Fruit fly (Drosophila melanogaster) whole organism, embryonic: Measurements from ENCODE around the gene tho2.

Experiments
- Asciz ChIP-seq: fragments of 200-800 bp; sonication (Bioruptor generic); optimal IDR thresholded peaks from 2 replicates; lab custom pipeline; 2017; ENCODE audit warnings: missing biosample characterization, mild to moderate bottlenecking, missing genetic modification characterization, missing genetic modification reagents
- Atf6 ChIP-seq: fragments of 200-800 bp; sonication (Bioruptor generic); IDR thresholded peaks from 2 replicates; pipeline ENCODE4 v1.3.6; 2022; ENCODE audit warnings: missing biosample characterization, missing genetic modification characterization
- Bteb2 ChIP-seq: fragments of 200-800 bp; sonication (Bioruptor generic); optimal IDR thresholded peaks from 2 replicates; lab custom pipeline; 2016; ENCODE audit warnings: missing biosample characterization, missing genetic modification characterization
- CG10979 ChIP-seq: fragments of 200-800 bp; sonication (Bioruptor generic); optimal IDR thresholded peaks from 2 replicates; lab custom pipeline; 2018; ENCODE audit warnings: missing biosample characterization, mild to moderate bottlenecking, missing genetic modification characterization, moderate library complexity
- CG11085 ChIP-seq: fragments of 200-800 bp; sonication (Bioruptor generic); IDR thresholded peaks from 2 replicates; pipeline ENCODE4 v1.3.6; 2022; ENCODE audit warnings: missing biosample characterization, missing genetic modification characterization
- CG11093 ChIP-seq: fragments of 200-800 bp; sonication (Bioruptor generic); IDR thresholded peaks from 3 replicates; pipeline ENCODE4 v1.3.6; 2022; ENCODE audit warnings: missing biosample characterization, missing genetic modification characterization
- CG11398 ChIP-seq: fragments of 200-800 bp; sonication (Bioruptor generic); optimal IDR thresholded peaks from 2 replicates; lab custom pipeline; 2016; ENCODE audit warnings: missing biosample characterization, missing genetic modification characterization
- CG11504 ChIP-seq: fragments of 200-800 bp; sonication (Bioruptor generic); optimal IDR thresholded peaks from 3 replicates; lab custom pipeline; 2019; ENCODE audit warnings: missing biosample characterization, mild to moderate bottlenecking, missing genetic modification characterization, moderate library complexity
- CG13894 ChIP-seq: fragments of 200-800 bp; sonication (Bioruptor generic); optimal IDR thresholded peaks from 3 replicates; lab custom pipeline; 2018; ENCODE audit warnings: missing biosample characterization, mild to moderate bottlenecking, missing genetic modification characterization, moderate library complexity
- CG14860 ChIP-seq: fragments of 200-800 bp; sonication (Bioruptor generic); IDR thresholded peaks from 3 replicates; pipeline ENCODE4 v1.3.6; 2022; ENCODE audit warnings: missing biosample characterization, missing genetic modification characterization; ENCODE audit not compliant: partially characterized antibody
- CG1603 ChIP-seq: fragments of 200-800 bp; sonication (Bioruptor generic); optimal IDR thresholded peaks from 2 replicates; lab custom pipeline; 2019; ENCODE audit warnings: missing biosample characterization, mild to moderate bottlenecking, missing genetic modification characterization, moderate library complexity
- CG18262 ChIP-seq: fragments of 200-800 bp; optimal IDR thresholded peaks from 3 replicates; lab custom pipeline; 2019; ENCODE audit warnings: missing biosample characterization, mild to moderate bottlenecking, missing genetic modification characterization, moderate library complexity
- CG18476 ChIP-seq: fragments of 200-800 bp; sonication (Bioruptor generic); optimal IDR thresholded peaks from 2 replicates; lab custom pipeline; 2016; ENCODE audit warnings: missing biosample characterization, mild to moderate bottlenecking, missing genetic modification characterization
- CG18599 ChIP-seq: fragments of 200-800 bp; sonication (Bioruptor generic); optimal IDR thresholded peaks from 3 replicates; lab custom pipeline; 2017; ENCODE audit warnings: missing biosample characterization, missing genetic modification characterization, mild to moderate bottlenecking, moderate library complexity, missing genetic modification reagents
- CG18764 ChIP-seq: fragments of 200-800 bp; sonication (Bioruptor generic); optimal IDR thresholded peaks from 3 replicates; lab custom pipeline; 2016; ENCODE audit warnings: missing biosample characterization, missing genetic modification characterization
- CG31224 ChIP-seq: fragments of 200-800 bp; sonication (Bioruptor generic); IDR thresholded peaks from 2 replicates; pipeline ENCODE4 v1.3.6; 2022; ENCODE audit warnings: missing biosample characterization, missing genetic modification characterization
- CG4328 ChIP-seq: fragments of 200-800 bp; sonication (Bioruptor generic); optimal IDR thresholded peaks from 3 replicates; lab custom pipeline; 2017; ENCODE audit warnings: missing biosample characterization, missing genetic modification reagents, missing genetic modification characterization
- CG5953 ChIP-seq: fragments of 200-800 bp; sonication (Bioruptor generic); IDR thresholded peaks from 2 replicates; pipeline ENCODE4 v1.3.6; 2022; ENCODE audit warnings: missing biosample characterization, missing genetic modification characterization
- CG7839 ChIP-seq: fragments of 200-800 bp; sonication (Bioruptor generic); optimal IDR thresholded peaks from 3 replicates; lab custom pipeline; 2018; ENCODE audit warnings: missing biosample characterization, mild to moderate bottlenecking, missing genetic modification characterization, moderate library complexity
- CG7963 ChIP-seq: fragments of 200-800 bp; sonication (Bioruptor generic); IDR thresholded peaks from 3 replicates; pipeline ENCODE4 v1.3.6; 2022; ENCODE audit warnings: missing biosample characterization, missing genetic modification characterization; ENCODE audit not compliant: partially characterized antibody
- CG9727 ChIP-seq: fragments of 200-800 bp; sonication (Bioruptor generic); optimal IDR thresholded peaks from 3 replicates; lab custom pipeline; 2017; ENCODE audit warnings: missing biosample characterization, mild to moderate bottlenecking, missing genetic modification characterization
- CG9932 ChIP-seq: fragments of 200-800 bp; sonication (Bioruptor generic); IDR thresholded peaks from 2 replicates; pipeline ENCODE4 v1.3.6; 2022; ENCODE audit warnings: missing biosample characterization, missing genetic modification characterization
- Deaf1 ChIP-seq: fragments of 200-800 bp; optimal IDR thresholded peaks from 3 replicates; lab custom pipeline; 2019; ENCODE audit warnings: missing biosample characterization, mild to moderate bottlenecking, missing genetic modification characterization, moderate library complexity
- Fer1 ChIP-seq: fragments of 200-800 bp; sonication (Bioruptor generic); optimal IDR thresholded peaks from 2 replicates; lab custom pipeline; 2017; ENCODE audit warnings: missing biosample characterization, mild to moderate bottlenecking, missing genetic modification characterization
- Gsc ChIP-seq: fragments of 200-800 bp; sonication (Bioruptor generic); IDR thresholded peaks from 2 replicates; pipeline ENCODE4 v1.3.6; 2022; ENCODE audit warnings: missing biosample characterization, missing genetic modification characterization
- Med ChIP-seq: fragments of 200-800 bp; sonication (Bioruptor generic); peaks from one replicate; lab custom pipeline; 2016; ENCODE audit warnings: missing biosample characterization, missing genetic modification characterization, mild to moderate bottlenecking, inconsistent platforms, moderate library complexity
- Rfx ChIP-seq: fragments of 200-800 bp; sonication (Bioruptor generic); IDR thresholded peaks from 2 replicates; pipeline ENCODE4 v1.3.6; 2022; ENCODE audit warnings: missing biosample characterization, missing genetic modification characterization
- Xrp1 ChIP-seq: fragments of 200-800 bp; sonication (Bioruptor generic); IDR thresholded peaks from 2 replicates; pipeline ENCODE4 v1.3.6; 2022; ENCODE audit warnings: missing biosample characterization, missing genetic modification characterization
- al ChIP-seq: fragments of 200-800 bp; sonication (Bioruptor generic); IDR thresholded peaks from 2 replicates; pipeline ENCODE4 v1.3.6; 2022; ENCODE audit warnings: missing biosample characterization, missing genetic modification characterization
- ara ChIP-seq: fragments of 200-800 bp; sonication (Bioruptor generic); IDR thresholded peaks from 2 replicates; pipeline ENCODE4 v1.3.6; 2022; ENCODE audit warnings: missing biosample characterization, missing genetic modification characterization
- ash1 ChIP-seq: fragments of 200-800 bp; sonication (Bioruptor generic); optimal IDR thresholded peaks from 2 replicates; lab custom pipeline; 2018; ENCODE audit warnings: missing biosample characterization, mild to moderate bottlenecking, missing genetic modification characterization
- chn ChIP-seq: fragments of 200-800 bp; sonication (Bioruptor generic); optimal IDR thresholded peaks from 2 replicates; lab custom pipeline; 2016; ENCODE audit warnings: missing biosample characterization, missing genetic modification characterization
- da ChIP-seq: fragments of 200-800 bp; sonication (Bioruptor generic); optimal IDR thresholded peaks from 2 replicates; lab custom pipeline; 2016; ENCODE audit warnings: missing biosample characterization, missing genetic modification characterization
- dati ChIP-seq: fragments of 200-800 bp; sonication (Bioruptor generic); IDR thresholded peaks from 2 replicates; pipeline ENCODE4 v1.3.6; 2022; ENCODE audit warnings: missing biosample characterization, missing genetic modification characterization
- disco-r ChIP-seq: fragments of 200-800 bp; sonication (Bioruptor generic); optimal IDR thresholded peaks from 2 replicates; lab custom pipeline; 2016; ENCODE audit warnings: missing biosample characterization, missing genetic modification characterization
- dmrt99B ChIP-seq: fragments of 200-800 bp; sonication (Bioruptor generic); optimal IDR thresholded peaks from 2 replicates; lab custom pipeline; 2018; ENCODE audit warnings: missing biosample characterization, mild to moderate bottlenecking, missing genetic modification characterization, moderate library complexity
- ewg ChIP-seq: fragments of 200-800 bp; sonication (Bioruptor generic); optimal IDR thresholded peaks from 3 replicates; lab custom pipeline; 2017; ENCODE audit warnings: mild to moderate bottlenecking, missing biosample characterization, missing genetic modification reagents, missing genetic modification characterization
- eyg ChIP-seq: fragments of 200-800 bp; sonication (Bioruptor generic); optimal IDR thresholded peaks from 3 replicates; lab custom pipeline; 2016; ENCODE audit warnings: missing biosample characterization, missing genetic modification characterization
- fd3F ChIP-seq: fragments of 200-800 bp; sonication (Bioruptor generic); optimal IDR thresholded peaks from 2 replicates; lab custom pipeline; 2018; ENCODE audit warnings: missing biosample characterization, mild to moderate bottlenecking, missing genetic modification characterization, moderate library complexity
- gem ChIP-seq: fragments of 200-800 bp; sonication (Bioruptor generic); optimal IDR thresholded peaks from 2 replicates; lab custom pipeline; 2019; ENCODE audit warnings: missing biosample characterization, mild to moderate bottlenecking, missing genetic modification characterization, moderate library complexity
- kay ChIP-seq: fragments of 200-800 bp; sonication (Bioruptor generic); optimal IDR thresholded peaks from 2 replicates; lab custom pipeline; 2016; ENCODE audit warnings: missing biosample characterization, missing genetic modification characterization
- knrl ChIP-seq: fragments of 200-800 bp; sonication (Bioruptor generic); IDR thresholded peaks from 3 replicates; pipeline ENCODE4 v1.3.6; 2022; ENCODE audit warnings: missing biosample characterization, missing genetic modification characterization; ENCODE audit not compliant: partially characterized antibody
- lmd ChIP-seq: fragments of 200-800 bp; sonication (Bioruptor generic); IDR thresholded peaks from 2 replicates; pipeline ENCODE4 v1.3.6; 2022; ENCODE audit warnings: missing biosample characterization, missing genetic modification characterization
- otp ChIP-seq: fragments of 200-800 bp; sonication (Bioruptor generic); IDR thresholded peaks from 3 replicates; pipeline ENCODE4, ENCODE4 v1.3.6; 2022; ENCODE audit warnings: missing biosample characterization, missing genetic modification characterization
- pan ChIP-seq, 4 experiments: fragments of >200 bp in 3 of 4; fragments of 200-800 bp in 1 of 4; sonication (Bioruptor generic) in 1 of 4; optimal IDR thresholded peaks in 3 of 4; IDR thresholded peaks in 1 of 4; 2 replicates each; pipeline versions ENCODE4 v1.3.6 to Lab custom; 2017 to 2022; ENCODE audit warnings: missing biosample characterization in 2 of 4, missing genetic modification characterization in 2 of 4, mixed read lengths in 1 of 4
- prd ChIP-seq, 3 experiments: fragments of >200 bp in 2 of 3; fragments of 200-800 bp in 1 of 3; sonication (Bioruptor generic) in 1 of 3; optimal IDR thresholded peaks in 2 of 3; IDR thresholded peaks in 1 of 3; 2 replicates in 2 of 3; 3 replicates in 1 of 3; pipeline versions ENCODE4 v1.3.6 to Lab custom; 2017 to 2022; ENCODE audit warnings: missing biosample characterization in 1 of 3, missing genetic modification characterization in 1 of 3
- ssp ChIP-seq: fragments of 200-800 bp; sonication (Bioruptor generic); IDR thresholded peaks from 2 replicates; pipeline ENCODE4 v1.3.6; 2022; ENCODE audit warnings: missing biosample characterization, missing genetic modification characterization
- stwl ChIP-seq: fragments of 200-800 bp; sonication (Bioruptor generic); optimal IDR thresholded peaks from 3 replicates; lab custom pipeline; 2018; ENCODE audit warnings: missing biosample characterization, mild to moderate bottlenecking, missing genetic modification characterization, moderate library complexity

Gene tho2

dm6 chr2L:2109746-2110145, 35.2 kb downstream of the tho2 start, which contains the start of gene dpr3 (continued):
- TF ChIP-seq Deaf1 (tag; lab: Kevin White, UChicago): peak; percentile 95
- TF ChIP-seq CG13894 (tag; lab: Kevin White, UChicago): peak; percentile 44
- no peak for TF ChIP-seq Bteb2 (GFP tag; lab: Kevin White, UChicago)
- 0 out of 3 replicates have a peak, but pooled peaks have one; percentile 14 for TF ChIP-seq knrl (GFP tag; lab: Robert Waterston, UW)
- no peak for TF ChIP-seq CG18764 (GFP tag; lab: Kevin White, UChicago)
- no peak for TF ChIP-seq CG14860
- no peak for TF ChIP-seq CG18262 (tag; lab: Kevin White, UChicago)
- TF ChIP-seq, all 482 proteins: peak for 6

dm6 chr2L:2090235-2090634, 54.8 kb downstream of the tho2 start:
- no peak for TF ChIP-seq CG9727 (GFP tag; lab: Kevin White, UChicago)
- TF ChIP-seq kay (GFP tag; lab: Kevin White, UChicago): no peak
- no peak for TF ChIP-seq fd3F
- TF ChIP-seq ewg (GFP tag; lab: Kevin White, UChicago): no peak
- peak; percentile 61 for TF ChIP-seq CG18599 (GFP tag; lab: Kevin White, UChicago)
- no peak for TF ChIP-seq prd (optimal IDR thresholded peaks at IDR 0.05; lab: Kevin White, UChicago)
- TF ChIP-seq prd (GFP tag; IDR thresholded peaks at IDR 0.05; lab: Robert Waterston, UW): peak; percentile 27; the same call in 1 of the 3 replicates
- peak; percentile 21; the same call in 1 of the 2 replicates for TF ChIP-seq ssp (GFP tag; lab: Robert Waterston, UW)
- TF ChIP-seq Asciz (GFP tag; lab: Kevin White, UChicago): no peak
- peak; percentile 4 for TF ChIP-seq CG7839
- TF ChIP-seq CG10979 (tag; lab: Kevin White, UChicago): no peak
- no peak for TF ChIP-seq dati (GFP tag; lab: Robert Waterston, UW)
- peak; percentile 25 for TF ChIP-seq CG1603 (tag; lab: Kevin White, UChicago)
- no peak for TF ChIP-seq CG31224
- TF ChIP-seq gem (tag; lab: Kevin White, UChicago): peak; percentile 23
- no peak for TF ChIP-seq stwl
- no peak for TF ChIP-seq eyg (GFP tag; lab: Kevin White, UChicago)
- TF ChIP-seq lmd (GFP tag; lab: Robert Waterston, UW): peak; percentile 24; the same call in 1 of the 2 replicates
- TF ChIP-seq Xrp1: peak; percentile 34; the same call in 1 of the 2 replicates
- TF ChIP-seq Rfx (GFP tag; lab: Robert Waterston, UW): peak; percentile 29; the same call in 1 of the 2 replicates
- TF ChIP-seq CG18476 (GFP tag; lab: Kevin White, UChicago): no peak
- peak; percentile 13 for TF ChIP-seq CG11504 (tag; lab: Kevin White, UChicago)
- TF ChIP-seq CG4328 (GFP tag; lab: Kevin White, UChicago): no peak
- TF ChIP-seq CG11093 (GFP tag; lab: Robert Waterston, UW): no peak
- TF ChIP-seq chn (GFP tag; lab: Kevin White, UChicago): no peak
- 0 out of 2 replicates have a peak, but pooled peaks have one; percentile 18 for TF ChIP-seq Atf6 (GFP tag; lab: Robert Waterston, UW)
- no peak for TF ChIP-seq disco-r
- no peak for TF ChIP-seq otp (GFP tag; lab: Robert Waterston, UW)
- peak; percentile 17 for TF ChIP-seq dmrt99B (tag; lab: Kevin White, UChicago)
- TF ChIP-seq Fer1 (GFP tag; lab: Kevin White, UChicago): no peak
- TF ChIP-seq al: no peak
- TF ChIP-seq CG9932: peak; percentile 17; the same call in 1 of the 2 replicates
- TF ChIP-seq da (GFP tag; lab: Kevin White, UChicago): no peak
- TF ChIP-seq CG7963 (GFP tag; lab: Robert Waterston, UW): no peak
- TF ChIP-seq pan (optimal IDR thresholded peaks at IDR 0.05; lab: Kevin White, UChicago): no peak
- TF ChIP-seq pan (GFP tag; optimal IDR thresholded peaks at IDR 0.05 in 1 of 2, IDR thresholded peaks at IDR 0.05 in 1 of 2): peak in 1 of 2 experiments; percentile 59
- no peak for TF ChIP-seq CG5953 (GFP tag; lab: Robert Waterston, UW)
- no peak for TF ChIP-seq ash1 (GFP tag; lab: Kevin White, UChicago)
- no peak for TF ChIP-seq Gsc (GFP tag; lab: Robert Waterston, UW)
- TF ChIP-seq CG11085: no peak
- 0 out of 2 replicates have a peak, but pooled peaks have one; percentile 10 for TF ChIP-seq ara
- TF ChIP-seq Med (GFP tag; lab: Kevin White, UChicago): no peak
- no peak for TF ChIP-seq CG11398 (GFP tag; lab: Kevin White, UChicago)
